Fruit fly (Drosophila melanogaster): Measurements from ENCODE around the gene CG5447.

DNA sequence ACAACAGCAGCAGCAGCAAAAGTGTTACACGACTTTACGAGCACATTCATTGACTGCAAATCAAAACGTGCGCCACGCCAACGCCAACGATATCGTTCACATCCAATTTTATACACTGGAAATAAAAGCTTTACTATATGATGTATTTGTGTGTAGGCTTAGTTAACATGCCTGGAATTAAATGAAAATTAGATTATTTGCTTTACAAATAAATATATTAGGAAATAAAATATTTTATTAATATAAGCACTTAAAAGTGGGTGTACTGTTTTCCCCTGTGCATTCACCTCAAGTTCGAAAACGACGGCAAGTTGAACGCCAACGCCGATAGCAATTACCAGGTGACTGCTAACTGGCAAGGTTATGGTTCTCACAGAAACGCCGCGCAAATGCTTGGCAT lies 42.6 kb upstream of the CG5447 start:
- TF ChIP-seq N (GFP tag; optimal IDR thresholded peaks at IDR 0.05) = no peak
- TF ChIP-seq CrebA (GFP tag; optimal IDR thresholded peaks at IDR 0.05; ENCODE audit: borderline replicate concordance) = no peak
- TF ChIP-seq sv (GFP tag; optimal IDR thresholded peaks at IDR 0.05) = no peak
- TF ChIP-seq br (GFP tag; optimal IDR thresholded peaks at IDR 0.05) = no peak
- TF ChIP-seq Abd-B (GFP tag; optimal IDR thresholded peaks at IDR 0.05) = no peak
- TF ChIP-seq Jra (GFP tag; optimal IDR thresholded peaks at IDR 0.05) = no peak
- no peak for TF ChIP-seq sage (GFP tag; optimal IDR thresholded peaks at IDR 0.05)
